Worm (Caenorhabditis elegans) whole organism, L1 larva: Measurements from ENCODE around the gene msp-31.

ENCODE experiments used
- C04F5.9 ChIP-seq: sonication (generic microtip); optimal IDR thresholded peaks from 2 replicates; lab custom pipeline; 2016; ENCODE audit warnings: missing genetic modification characterization, missing compliant biosample characterization
- C16A3.4 ChIP-seq: fragments of 150-350 bp; optimal IDR thresholded peaks from 2 replicates; lab custom pipeline; 2014; ENCODE audit warnings: missing biosample characterization, missing genetic modification characterization
- F16B12.6 ChIP-seq: fragments of 150-350 bp; optimal IDR thresholded peaks from 2 replicates; lab custom pipeline; 2014; ENCODE audit warnings: missing biosample characterization, missing genetic modification characterization
- ama-1 ChIP-seq: fragments of 150-350 bp; optimal IDR thresholded peaks from 2 replicates; lab custom pipeline; 2014
- ceh-82 ChIP-seq, 3 experiments: fragments of 150-350 bp in 1 of 3; sonication (generic microtip) in 2 of 3; optimal IDR thresholded peaks; 2 replicates each; lab custom pipeline; 2014 to 2017; ENCODE audit warnings: missing biosample characterization in 3 of 3, missing genetic modification characterization in 3 of 3
- ces-1 ChIP-seq: fragments of 150-350 bp; optimal IDR thresholded peaks from 2 replicates; lab custom pipeline; 2014; ENCODE audit warnings: missing biosample characterization, missing genetic modification reagents, missing genetic modification characterization
- dpl-1 ChIP-seq, 3 experiments: fragments of 150-350 bp in 2 of 3; sonication (generic microtip) in 1 of 3; optimal IDR thresholded peaks; 2 replicates each; lab custom pipeline; 2014 to 2017; ENCODE audit warnings: missing biosample characterization in 3 of 3, missing genetic modification characterization in 3 of 3, missing genetic modification reagents in 3 of 3
- dsc-1 ChIP-seq: sonication (generic microtip); optimal IDR thresholded peaks from 2 replicates; lab custom pipeline; 2016; ENCODE audit warnings: mild to moderate bottlenecking, missing genetic modification characterization, missing compliant biosample characterization
- efl-1 ChIP-seq, 4 experiments: fragments of 150-350 bp; optimal IDR thresholded peaks in 3 of 4; peaks in 1 of 4; 1 replicate in 1 of 4; 2 replicates in 3 of 4; lab custom pipeline; 2014; ENCODE audit warnings: missing biosample characterization in 2 of 4, missing genetic modification characterization in 2 of 4, missing genetic modification reagents in 2 of 4
- efl-3 ChIP-seq: fragments of 200-800 bp; sonication (Bioruptor generic); optimal IDR thresholded peaks from 2 replicates; lab custom pipeline; 2018; ENCODE audit warnings: mild to moderate bottlenecking, missing genetic modification characterization, missing compliant biosample characterization
- elt-2 ChIP-seq: sonication (generic microtip); optimal IDR thresholded peaks from 2 replicates; lab custom pipeline; 2016; ENCODE audit warnings: missing genetic modification characterization, mild to moderate bottlenecking, inconsistent platforms, missing compliant biosample characterization, missing genetic modification reagents
- elt-3 ChIP-seq, 6 experiments: fragments of 150-350 bp in 1 of 6; sonication (generic microtip); optimal IDR thresholded peaks; 2 replicates each; lab custom pipeline; 2017 to 2018; ENCODE audit warnings: missing biosample characterization in 6 of 6, missing genetic modification characterization in 6 of 6, inconsistent platforms in 1 of 6
- ets-5 ChIP-seq: fragments of 200-800 bp; sonication (Bioruptor generic); IDR thresholded peaks from 2 replicates; pipeline ENCODE4 v1.3.6; 2022; ENCODE audit warnings: missing genetic modification characterization, missing compliant biosample characterization
- fkh-10 ChIP-seq: sonication (generic microtip); optimal IDR thresholded peaks from 2 replicates; lab custom pipeline; 2017; ENCODE audit warnings: missing biosample characterization, missing genetic modification reagents, missing genetic modification characterization
- irx-1 ChIP-seq: sonication (generic microtip); optimal IDR thresholded peaks from 2 replicates; lab custom pipeline; 2016; ENCODE audit warnings: missing genetic modification characterization, missing compliant biosample characterization
- lin-14 ChIP-seq: fragments of 200-800 bp; sonication (Bioruptor generic); optimal IDR thresholded peaks from 2 replicates; lab custom pipeline; 2018; ENCODE audit warnings: mild to moderate bottlenecking, missing genetic modification characterization, moderate library complexity, missing compliant biosample characterization
- lin-35 ChIP-seq, 2 experiments: fragments of 150-350 bp; optimal IDR thresholded peaks; 2 replicates each; lab custom pipeline; 2014; ENCODE audit warnings: missing biosample characterization in 2 of 2, missing genetic modification characterization in 2 of 2, missing genetic modification reagents in 2 of 2
- lin-39 ChIP-seq: fragments of 150-350 bp; optimal IDR thresholded peaks from 2 replicates; lab custom pipeline; 2014; ENCODE audit warnings: missing biosample characterization, missing genetic modification reagents, missing genetic modification characterization
- lir-3 ChIP-seq: sonication (generic microtip); optimal IDR thresholded peaks from 2 replicates; lab custom pipeline; 2016; ENCODE audit warnings: mild to moderate bottlenecking, missing genetic modification characterization, moderate library complexity, missing compliant biosample characterization; ENCODE audit not compliant: poor library complexity
- lsy-2 ChIP-seq, 2 experiments: fragments of 150-350 bp; optimal IDR thresholded peaks; 2 replicates each; lab custom pipeline; 2014; ENCODE audit warnings: missing biosample characterization in 2 of 2, missing genetic modification characterization in 2 of 2
- mdl-1 ChIP-seq, 2 experiments: fragments of 150-350 bp; optimal IDR thresholded peaks; 2 replicates each; lab custom pipeline; 2014 to 2017; ENCODE audit warnings: missing biosample characterization in 2 of 2, missing genetic modification characterization in 2 of 2, inconsistent platforms in 1 of 2
- mef-2 ChIP-seq: fragments of 150-350 bp; optimal IDR thresholded peaks from 2 replicates; lab custom pipeline; 2014; ENCODE audit warnings: missing biosample characterization, missing genetic modification characterization
- mep-1 ChIP-seq: fragments of 150-350 bp; optimal IDR thresholded peaks from 2 replicates; lab custom pipeline; 2014; ENCODE audit warnings: missing biosample characterization, missing genetic modification characterization
- nhr-19 ChIP-seq: fragments of 200-800 bp; sonication (Bioruptor generic); conservative IDR thresholded peaks from 2 replicates; pipeline ENCODE4 v1.3.6; 2022; ENCODE audit warnings: missing genetic modification characterization, missing compliant biosample characterization
- nhr-20 ChIP-seq: sonication (generic microtip); optimal IDR thresholded peaks from 2 replicates; lab custom pipeline; 2016; ENCODE audit warnings: mild to moderate bottlenecking, missing genetic modification characterization, missing compliant biosample characterization
- nhr-47 ChIP-seq: sonication (generic microtip); optimal IDR thresholded peaks from 2 replicates; lab custom pipeline; 2016; ENCODE audit warnings: mild to moderate bottlenecking, missing genetic modification characterization, moderate library complexity, missing compliant biosample characterization
- nhr-71 ChIP-seq: sonication (generic microtip); optimal IDR thresholded peaks from 2 replicates; lab custom pipeline; 2016; ENCODE audit warnings: mild to moderate bottlenecking, missing genetic modification characterization, moderate library complexity, missing compliant biosample characterization
- nhr-77 ChIP-seq: fragments of 150-350 bp; optimal IDR thresholded peaks from 2 replicates; lab custom pipeline; 2014; ENCODE audit warnings: missing biosample characterization, missing genetic modification characterization
- nhr-85 ChIP-seq: sonication (generic microtip); peaks from one replicate; lab custom pipeline; 2016; ENCODE audit warnings: missing genetic modification characterization, inconsistent platforms, missing compliant biosample characterization
- nhr-90 ChIP-seq: sonication (generic microtip); optimal IDR thresholded peaks from 2 replicates; lab custom pipeline; 2016; ENCODE audit warnings: mild to moderate bottlenecking, missing genetic modification characterization, missing compliant biosample characterization; ENCODE audit not compliant: poor library complexity
- pag-3 ChIP-seq: sonication (generic microtip); optimal IDR thresholded peaks from 2 replicates; lab custom pipeline; 2017; ENCODE audit warnings: missing genetic modification characterization, mild to moderate bottlenecking, missing compliant biosample characterization, antibody characterized with exemption, borderline replicate concordance; ENCODE audit not compliant: insufficient read depth
- pqm-1 ChIP-seq: sonication (generic microtip); optimal IDR thresholded peaks from 3 replicates; lab custom pipeline; 2017; ENCODE audit warnings: missing biosample characterization, missing genetic modification characterization
- rnt-1 ChIP-seq: sonication (generic microtip); optimal IDR thresholded peaks from 2 replicates; lab custom pipeline; 2016; ENCODE audit warnings: mild to moderate bottlenecking, missing genetic modification characterization, moderate library complexity, missing compliant biosample characterization
- skn-1 ChIP-seq: fragments of 150-350 bp; optimal IDR thresholded peaks from 2 replicates; lab custom pipeline; 2014; ENCODE audit warnings: missing biosample characterization, missing genetic modification characterization
- snpc-4 ChIP-seq: fragments of 150-350 bp; optimal IDR thresholded peaks from 2 replicates; lab custom pipeline; 2014; ENCODE audit warnings: missing biosample characterization, missing genetic modification characterization
- snu-23 ChIP-seq: sonication (generic microtip); optimal IDR thresholded peaks from 2 replicates; lab custom pipeline; 2016; ENCODE audit warnings: missing genetic modification characterization, missing compliant biosample characterization
- sptf-1 ChIP-seq: fragments of 150-350 bp; optimal IDR thresholded peaks from 2 replicates; lab custom pipeline; 2014; ENCODE audit warnings: missing biosample characterization, missing genetic modification characterization
- swsn-7 ChIP-seq: sonication (generic microtip); optimal IDR thresholded peaks from 2 replicates; lab custom pipeline; 2016; ENCODE audit warnings: missing genetic modification characterization, missing compliant biosample characterization
- tbx-2 ChIP-seq: sonication (generic microtip); optimal IDR thresholded peaks from 2 replicates; lab custom pipeline; 2016; ENCODE audit warnings: missing genetic modification characterization, missing compliant biosample characterization
- tlp-1 ChIP-seq: fragments of 150-350 bp; optimal IDR thresholded peaks from 2 replicates; lab custom pipeline; 2014; ENCODE audit warnings: missing biosample characterization, missing genetic modification characterization
- unc-130 ChIP-seq: fragments of 150-350 bp; optimal IDR thresholded peaks from 2 replicates; lab custom pipeline; 2017; ENCODE audit warnings: missing biosample characterization, missing genetic modification characterization, inconsistent platforms
- unc-30 ChIP-seq: sonication (generic microtip); optimal IDR thresholded peaks from 2 replicates; lab custom pipeline; 2017; ENCODE audit warnings: missing biosample characterization, missing genetic modification characterization
- unc-98 ChIP-seq: fragments of 200-800 bp; sonication (Bioruptor generic); IDR thresholded peaks from 2 replicates; pipeline ENCODE4 v1.3.6; 2022; ENCODE audit warnings: missing genetic modification characterization, missing compliant biosample characterization
- vab-15 ChIP-seq: sonication (generic microtip); optimal IDR thresholded peaks from 2 replicates; lab custom pipeline; 2017; ENCODE audit warnings: missing genotype, mild to moderate bottlenecking, missing genetic modification characterization, missing compliant biosample characterization
- xbp-1 ChIP-seq: sonication (generic microtip); optimal IDR thresholded peaks from 2 replicates; lab custom pipeline; 2016; ENCODE audit warnings: missing genetic modification characterization, missing compliant biosample characterization
- zag-1 ChIP-seq: fragments of 150-350 bp; optimal IDR thresholded peaks from 2 replicates; lab custom pipeline; 2014; ENCODE audit warnings: missing biosample characterization, missing genetic modification characterization
- zip-4 ChIP-seq: fragments of 200-800 bp; sonication (Bioruptor generic); optimal IDR thresholded peaks from 2 replicates; lab custom pipeline; 2018; ENCODE audit warnings: mild to moderate bottlenecking, missing genetic modification characterization, moderate library complexity, missing compliant biosample characterization

msp-31 gene

DNA sequence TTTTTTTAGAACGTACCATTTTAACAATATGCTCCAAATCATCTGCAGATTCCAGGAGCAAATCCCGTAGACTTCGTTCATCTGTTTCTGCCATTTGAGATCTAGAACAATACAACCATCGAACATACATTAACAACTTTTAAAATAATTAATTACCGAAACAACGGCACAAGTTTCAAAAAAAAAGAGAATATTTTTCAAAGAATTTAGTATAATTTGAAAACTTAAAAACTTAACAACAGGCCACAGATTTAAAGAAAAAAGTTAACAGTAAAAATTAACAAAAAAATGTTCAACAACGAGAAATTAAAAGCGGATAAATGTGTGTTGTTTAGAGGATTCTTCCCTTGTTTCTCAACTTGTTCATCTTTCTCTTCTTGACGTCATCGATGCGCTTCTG lies 27.5 kb upstream of the msp-31 start, which contains the start of gene mdt-4:
Gene mdt-4, minus strand, starts transcription at position 101 of the 400 bp plus-strand sequence.
- TF ChIP-seq lir-3 (tag; lab: Kevin White, UChicago) (no peak), lin-14 (GFP tag; lab: Kevin White, UChicago) (no peak), nhr-71 (tag; lab: Kevin White, UChicago) (no peak), irx-1 (tag; lab: Kevin White, UChicago) (no peak), pqm-1 (tag; lab: Kevin White, UChicago) (no peak)

DNA sequence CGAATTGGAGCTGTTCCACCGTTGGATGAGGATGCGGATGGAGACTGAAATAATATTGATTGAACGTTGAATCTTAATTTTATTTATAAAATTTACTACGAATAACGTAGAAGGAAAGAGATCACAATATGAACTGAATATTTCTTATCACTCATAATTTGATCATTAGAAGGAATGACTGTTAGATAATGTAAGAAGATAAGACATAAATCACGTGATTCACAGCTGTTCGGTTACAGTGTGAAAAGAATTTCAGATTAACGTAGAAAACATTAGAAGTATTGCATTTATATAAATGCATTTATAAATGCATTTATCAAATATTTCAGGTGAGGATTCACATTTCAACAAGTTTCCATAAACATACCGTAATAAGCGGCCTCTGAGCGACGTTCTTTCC lies 26.5 kb upstream of the msp-31 start:
- TF ChIP-seq elt-2 (tag; lab: Kevin White, UChicago) (peak; percentile 94), unc-30 (tag; lab: Kevin White, UChicago) (no peak), efl-3 (GFP tag; lab: Kevin White, UChicago) (no peak), ets-5 (no peak), zag-1 (tag; lab: Kevin White, UChicago) (no peak), fkh-10 (GFP tag; lab: Kevin White, UChicago) (no peak), rnt-1 (tag; lab: Kevin White, UChicago) (no peak), lin-39 (tag; lab: Kevin White, UChicago) (no peak), mef-2 (tag; lab: Kevin White, UChicago) (no peak), unc-98 (no peak), elt-3 (tag; optimal IDR thresholded peaks at IDR 0.05; lab: Kevin White, UChicago) (peak in 1 of 6 experiments; percentile 32), tlp-1 (tag; lab: Kevin White, UChicago) (peak; percentile 83), snpc-4 (tag; lab: Kevin White, UChicago) (no peak), sptf-1 (tag; lab: Kevin White, UChicago) (no peak)

DNA sequence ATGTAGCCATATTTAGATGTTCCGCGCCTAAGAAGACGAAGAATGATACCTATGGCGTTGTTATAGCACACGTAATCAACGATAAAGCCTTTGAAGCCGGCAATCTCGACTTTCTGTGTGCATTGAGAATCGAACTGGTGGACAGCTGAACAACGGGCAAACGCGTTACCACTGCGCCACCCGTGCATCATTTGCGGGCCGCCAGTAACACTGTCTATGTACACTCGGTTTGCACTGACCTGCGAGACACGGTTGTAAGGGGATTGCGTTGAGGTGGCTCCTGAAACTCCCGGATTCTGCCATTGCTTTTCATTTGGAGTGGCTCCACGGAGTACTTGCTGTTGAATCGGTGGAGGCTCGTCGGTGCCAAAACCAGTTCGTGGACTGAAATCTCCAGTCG lies 26.0 kb upstream of the msp-31 start:
- TF ChIP-seq efl-1 (optimal IDR thresholded peaks at IDR 0.05; lab: Kevin White, UChicago) (peak; percentile 45 to 52), efl-1 (GFP tag; optimal IDR thresholded peaks at IDR 0.05 in 1 of 2; lab: Kevin White, UChicago) (peak; percentile 23 to 96), F16B12.6 (tag; lab: Kevin White, UChicago) (no peak), nhr-77 (peak; percentile 54), dsc-1 (tag; lab: Kevin White, UChicago) (peak; percentile 31), elt-3 (tag; optimal IDR thresholded peaks at IDR 0.05; lab: Kevin White, UChicago) (peak in 2 of 6 experiments; percentile 12 to 50), nhr-20 (tag; lab: Kevin White, UChicago) (peak; percentile 40), xbp-1 (tag; lab: Kevin White, UChicago) (peak; percentile 44), mep-1 (tag; lab: Kevin White, UChicago) (peak; percentile 43), sptf-1 (tag; lab: Kevin White, UChicago) (no peak), efl-3 (GFP tag; lab: Kevin White, UChicago) (peak; percentile 31), nhr-85 (tag; lab: Kevin White, UChicago) (peak; percentile 63), C16A3.4 (peak; percentile 72), nhr-71 (tag; lab: Kevin White, UChicago) (peak; percentile 57), dpl-1 (GFP tag; optimal IDR thresholded peaks at IDR 0.05; lab: Kevin White, UChicago) (peak in 2 of 3 experiments; percentile 6 to 36), lir-3 (tag; lab: Kevin White, UChicago) (peak; percentile 36), ceh-82 (tag; optimal IDR thresholded peaks at IDR 0.05; lab: Kevin White, UChicago) (peak in 2 of 3 experiments; percentile 16 to 23), C04F5.9 (tag; lab: Kevin White, UChicago) (no peak), mdl-1 (tag; optimal IDR thresholded peaks at IDR 0.05; lab: Kevin White, UChicago) (peak in 1 of 2 experiments; percentile 64), vab-15 (no peak), tbx-2 (peak; percentile 45), rnt-1 (tag; lab: Kevin White, UChicago) (peak; percentile 74), ama-1 (lab: Kevin White, UChicago) (peak; percentile 62), pag-3 (tag; lab: Kevin White, UChicago) (no peak), lsy-2 (tag; optimal IDR thresholded peaks at IDR 0.05; lab: Kevin White, UChicago) (peak; percentile 6 to 28), nhr-19 (peak; percentile 57), lin-35 (GFP tag; optimal IDR thresholded peaks at IDR 0.05; lab: Kevin White, UChicago) (peak; percentile 14 to 62), snu-23 (GFP tag; lab: Kevin White, UChicago) (peak; percentile 66), zip-4 (GFP tag; lab: Kevin White, UChicago) (peak; percentile 23), lin-14 (GFP tag; lab: Kevin White, UChicago) (peak; percentile 25), skn-1 (tag; lab: Kevin White, UChicago) (peak; percentile 8), ces-1 (GFP tag; lab: Kevin White, UChicago) (no peak), unc-130 (no peak), nhr-47 (tag; lab: Kevin White, UChicago) (peak; percentile 61), nhr-90 (peak; percentile 55), swsn-7 (peak; percentile 39)
